Worm (Caenorhabditis elegans): ENCODE results near the gene F14H8.5.

F14H8.5 gene

DNA sequence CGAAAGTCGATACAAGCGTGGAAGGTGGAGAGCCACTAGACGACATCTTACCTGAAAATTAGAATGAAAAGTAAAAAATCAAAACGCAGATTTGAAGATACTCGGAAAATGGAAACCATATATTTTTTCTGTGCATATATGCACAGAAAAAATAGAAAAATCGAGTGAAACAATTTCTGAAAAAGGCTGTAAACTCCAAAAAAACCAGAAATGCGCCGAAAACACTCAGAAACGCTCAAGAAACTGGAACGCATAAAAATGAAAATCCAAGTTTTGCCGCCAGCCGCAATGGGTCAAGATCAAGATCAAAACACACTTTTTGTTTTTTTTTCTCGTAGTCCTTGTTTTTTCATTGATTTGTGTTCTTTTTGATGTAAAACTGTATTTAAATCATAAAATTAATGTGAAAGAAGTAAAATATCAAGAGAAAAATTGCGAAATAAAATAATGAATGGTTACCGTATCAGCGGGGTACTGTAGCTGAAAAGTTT lies 28.2 kb upstream of the F14H8.5 start, which contains the start of gene T01C3.3:
Gene T01C3.3, minus strand, starts transcription at position 51 of the 491 bp plus-strand sequence.
- TF ChIP-seq ceh-13 (GFP tag; optimal IDR thresholded peaks at IDR 0.05) (no peak), tra-4 (tag; optimal IDR thresholded peaks at IDR 0.05) (no peak)

DNA sequence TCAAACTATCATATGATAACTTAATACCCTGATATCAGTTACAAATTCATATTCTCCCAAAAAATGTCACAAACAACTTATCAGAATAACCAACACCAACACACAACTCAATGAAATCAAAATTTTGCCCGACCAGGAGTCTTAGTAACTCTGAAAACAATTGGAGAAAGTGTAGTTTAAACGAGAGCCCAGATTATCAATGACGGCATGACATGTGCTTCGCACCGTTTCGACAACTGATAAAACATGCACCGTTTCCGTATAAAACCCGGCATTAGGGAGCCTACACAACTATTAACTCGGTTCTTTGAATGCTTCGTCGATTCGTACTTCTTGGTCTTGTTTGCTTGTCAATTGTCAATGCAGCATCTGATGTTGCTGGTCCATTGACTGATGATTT lies 27.2 kb upstream of the F14H8.5 start, which contains the start of gene fil-1:
Gene fil-1, plus strand, starts transcription at position 219 of the 400 bp plus-strand sequence.
- no peak for TF ChIP-seq hmbx-1 (tag; optimal IDR thresholded peaks at IDR 0.05)
- TF ChIP-seq ets-7 (tag; optimal IDR thresholded peaks at IDR 0.05) = no peak
- no peak for TF ChIP-seq pes-1 (GFP tag; IDR thresholded peaks at IDR 0.05)
- TF ChIP-seq F13C5.2 (tag; optimal IDR thresholded peaks at IDR 0.05) = no peak
- TF ChIP-seq ceh-13 (GFP tag; optimal IDR thresholded peaks at IDR 0.05) = no peak
- no peak for TF ChIP-seq sea-1 (GFP tag; conservative IDR thresholded peaks at IDR 0.05)
- no peak for TF ChIP-seq tbx-11 (GFP tag; IDR thresholded peaks at IDR 0.05)
- TF ChIP-seq hnd-1 (tag; optimal IDR thresholded peaks at IDR 0.05) = no peak
- TF ChIP-seq B0310.2 (tag; optimal IDR thresholded peaks at IDR 0.05) = no peak
- no peak for TF ChIP-seq scrt-1 (GFP tag; IDR thresholded peaks at IDR 0.05)
- TF ChIP-seq tbx-37 (GFP tag; conservative IDR thresholded peaks at IDR 0.05) = no peak
- TF ChIP-seq flt-1 (GFP tag; IDR thresholded peaks at IDR 0.05) = no peak
- TF ChIP-seq hmg-4 (GFP tag; optimal IDR thresholded peaks at IDR 0.05) = no peak
- no peak for TF ChIP-seq aly-1 (tag; optimal IDR thresholded peaks at IDR 0.05)
- no peak for TF ChIP-seq tra-4 (tag; optimal IDR thresholded peaks at IDR 0.05)
- TF ChIP-seq ceh-36 (tag; optimal IDR thresholded peaks at IDR 0.05) = no peak

DNA sequence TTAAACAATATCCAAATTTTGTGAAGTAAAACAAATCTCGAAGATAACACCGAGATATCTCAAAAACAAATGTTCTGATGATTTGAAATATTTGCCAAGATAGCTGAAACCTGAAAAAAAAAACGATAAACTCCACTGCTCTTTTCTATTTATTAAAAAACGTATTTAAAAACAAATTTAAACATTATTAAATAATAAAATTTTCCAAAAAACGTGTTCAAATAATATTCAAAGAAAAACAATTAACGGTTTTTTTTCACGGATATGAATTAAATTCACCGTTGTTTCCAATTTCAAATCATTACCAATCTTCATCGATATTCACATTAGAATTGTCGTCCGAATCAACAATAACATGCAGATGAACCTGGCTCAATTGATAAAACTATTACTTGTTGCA lies 24.6 kb upstream of the F14H8.5 start, which contains the start of gene irld-14:
Gene irld-14, plus strand, starts transcription at position 301 of the 400 bp plus-strand sequence.
- TF ChIP-seq B0310.2 (tag; optimal IDR thresholded peaks at IDR 0.05) (no peak), pes-1 (GFP tag; IDR thresholded peaks at IDR 0.05) (no peak), aly-1 (tag; optimal IDR thresholded peaks at IDR 0.05) (no peak), ama-1 (optimal IDR thresholded peaks at IDR 0.05) (no peak), F13C5.2 (tag; optimal IDR thresholded peaks at IDR 0.05) (no peak), flt-1 (GFP tag; IDR thresholded peaks at IDR 0.05) (no peak), tbx-37 (GFP tag; conservative IDR thresholded peaks at IDR 0.05) (no peak), tbx-11 (GFP tag; IDR thresholded peaks at IDR 0.05) (no peak), ceh-13 (GFP tag; optimal IDR thresholded peaks at IDR 0.05) (no peak), hnd-1 (tag; optimal IDR thresholded peaks at IDR 0.05) (no peak), sea-1 (GFP tag; conservative IDR thresholded peaks at IDR 0.05) (no peak), scrt-1 (GFP tag; IDR thresholded peaks at IDR 0.05) (no peak), tra-4 (tag; optimal IDR thresholded peaks at IDR 0.05) (no peak)

DNA sequence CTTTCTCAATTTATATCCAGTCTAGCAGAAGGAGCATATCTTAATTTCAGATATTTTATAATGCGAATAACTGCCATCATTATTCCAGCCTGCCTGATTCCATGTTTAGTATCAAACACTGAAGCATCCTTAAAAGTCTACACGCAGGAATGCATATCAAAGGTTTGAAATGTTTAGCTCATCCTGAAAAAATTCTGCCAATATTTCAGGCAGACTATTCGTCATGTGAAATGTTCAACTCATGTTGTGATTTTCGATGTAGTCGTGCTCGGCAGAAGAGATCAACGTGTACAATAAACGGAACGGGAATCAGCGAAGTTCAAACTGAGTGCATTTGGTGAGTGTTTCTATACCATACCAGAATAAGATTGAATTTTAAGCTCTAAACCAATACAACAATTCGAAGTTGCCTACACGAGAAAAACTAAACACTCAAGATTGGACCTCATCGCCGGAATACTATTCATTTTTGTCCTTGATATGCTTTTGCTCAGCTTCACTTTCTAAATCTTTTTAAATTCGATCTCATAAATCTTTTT lies 21.3 kb upstream of the F14H8.5 start, which contains the start of gene T01C3.11:
Gene T01C3.11, plus strand, starts transcription at position 51 of the 539 bp plus-strand sequence.
- no peak for TF ChIP-seq tbx-37 (GFP tag; conservative IDR thresholded peaks at IDR 0.05)
- no peak for TF ChIP-seq tra-4 (tag; optimal IDR thresholded peaks at IDR 0.05)
- TF ChIP-seq B0310.2 (tag; optimal IDR thresholded peaks at IDR 0.05) = no peak
- no peak for TF ChIP-seq ceh-13 (GFP tag; optimal IDR thresholded peaks at IDR 0.05)
- TF ChIP-seq tbx-11 (GFP tag; IDR thresholded peaks at IDR 0.05) = no peak
- no peak for TF ChIP-seq hmbx-1 (tag; optimal IDR thresholded peaks at IDR 0.05)
- no peak for TF ChIP-seq flt-1 (GFP tag; IDR thresholded peaks at IDR 0.05)
- no peak for TF ChIP-seq hmg-4 (GFP tag; optimal IDR thresholded peaks at IDR 0.05)
- no peak for TF ChIP-seq F13C5.2 (tag; optimal IDR thresholded peaks at IDR 0.05)
- no peak for TF ChIP-seq ets-7 (tag; optimal IDR thresholded peaks at IDR 0.05)
- no peak for TF ChIP-seq scrt-1 (GFP tag; IDR thresholded peaks at IDR 0.05)
- no peak for TF ChIP-seq ama-1 (optimal IDR thresholded peaks at IDR 0.05)
- no peak for TF ChIP-seq hnd-1 (tag; optimal IDR thresholded peaks at IDR 0.05)
- no peak for TF ChIP-seq sea-1 (GFP tag; conservative IDR thresholded peaks at IDR 0.05)
- no peak for TF ChIP-seq pes-1 (GFP tag; IDR thresholded peaks at IDR 0.05)
- no peak for TF ChIP-seq aly-1 (tag; optimal IDR thresholded peaks at IDR 0.05)
- TF ChIP-seq ceh-36 (tag; optimal IDR thresholded peaks at IDR 0.05) = no peak

DNA sequence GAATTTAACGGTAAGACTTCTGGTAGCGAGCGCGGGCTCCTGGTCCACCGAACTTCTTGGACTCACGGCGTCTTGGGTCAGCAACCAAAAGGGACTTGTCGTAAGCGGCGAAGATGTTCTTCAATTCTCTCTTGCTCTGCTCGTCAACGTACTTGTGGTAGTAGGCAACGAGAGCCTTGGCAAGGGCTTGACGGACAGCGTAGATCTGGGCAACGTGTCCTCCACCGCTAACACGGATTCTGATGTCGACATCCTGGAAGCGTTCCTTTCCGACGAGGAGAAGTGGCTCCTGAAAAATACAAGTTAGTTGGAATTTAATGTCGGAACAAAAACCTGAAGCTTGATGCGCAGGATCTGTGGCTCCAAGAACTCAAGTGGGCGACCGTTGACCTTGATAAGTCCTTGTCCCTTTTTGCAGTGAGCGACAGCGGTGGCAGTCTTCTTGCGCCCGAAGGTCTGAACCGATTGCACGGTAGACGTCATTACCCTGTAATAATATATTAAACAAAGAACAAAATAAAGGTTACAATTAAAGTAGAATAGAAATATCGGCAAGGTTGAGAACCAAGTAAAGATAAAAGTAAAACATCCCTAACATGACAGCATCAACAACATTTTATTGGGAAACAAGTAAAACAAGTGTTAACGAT lies 20.7 kb upstream of the F14H8.5 start, which contains the start of gene rps-16:
Gene rps-16, minus strand, starts transcription at position 487 of the 650 bp plus-strand sequence.
- TF ChIP-seq ama-1 (optimal IDR thresholded peaks at IDR 0.05) = peak; percentile 33
- TF ChIP-seq pes-1 (GFP tag; IDR thresholded peaks at IDR 0.05) = no peak
- TF ChIP-seq ceh-13 (GFP tag; optimal IDR thresholded peaks at IDR 0.05) = no peak
- TF ChIP-seq tra-4 (tag; optimal IDR thresholded peaks at IDR 0.05) = no peak

DNA sequence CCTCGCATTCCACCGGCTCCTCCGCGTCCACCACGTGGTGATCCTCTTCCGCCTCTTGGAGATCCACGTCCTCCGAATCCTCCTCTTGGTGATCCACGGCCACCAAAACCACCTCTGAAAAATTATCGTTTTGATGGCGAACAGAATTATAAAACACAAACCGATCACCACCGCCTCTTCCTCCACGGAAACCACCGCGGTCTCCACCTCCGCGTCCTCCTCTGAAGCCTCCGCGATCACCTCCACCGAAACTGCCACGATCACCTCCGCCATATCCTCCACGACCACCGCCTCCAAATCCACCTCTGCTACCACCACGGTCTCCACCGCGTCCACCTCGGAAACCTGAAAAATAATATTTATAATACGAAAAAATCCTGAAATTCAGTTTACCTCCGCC lies 19.3 kb upstream of the F14H8.5 start:
- TF ChIP-seq ets-7 (tag; optimal IDR thresholded peaks at IDR 0.05) (no peak), sea-1 (GFP tag; conservative IDR thresholded peaks at IDR 0.05) (no peak), ama-1 (optimal IDR thresholded peaks at IDR 0.05) (no peak), hnd-1 (tag; optimal IDR thresholded peaks at IDR 0.05) (no peak), B0310.2 (tag; optimal IDR thresholded peaks at IDR 0.05) (no peak), ceh-13 (GFP tag; optimal IDR thresholded peaks at IDR 0.05) (no peak), pes-1 (GFP tag; IDR thresholded peaks at IDR 0.05) (no peak), F13C5.2 (tag; optimal IDR thresholded peaks at IDR 0.05) (no peak), aly-1 (tag; optimal IDR thresholded peaks at IDR 0.05) (no peak), hmbx-1 (tag; optimal IDR thresholded peaks at IDR 0.05) (no peak), tbx-11 (GFP tag; IDR thresholded peaks at IDR 0.05) (no peak), tra-4 (tag; optimal IDR thresholded peaks at IDR 0.05) (no peak), ceh-36 (tag; optimal IDR thresholded peaks at IDR 0.05) (no peak), flt-1 (GFP tag; IDR thresholded peaks at IDR 0.05) (no peak), scrt-1 (GFP tag; IDR thresholded peaks at IDR 0.05) (no peak), tbx-37 (GFP tag; conservative IDR thresholded peaks at IDR 0.05) (no peak), hmg-4 (GFP tag; optimal IDR thresholded peaks at IDR 0.05) (no peak)

DNA sequence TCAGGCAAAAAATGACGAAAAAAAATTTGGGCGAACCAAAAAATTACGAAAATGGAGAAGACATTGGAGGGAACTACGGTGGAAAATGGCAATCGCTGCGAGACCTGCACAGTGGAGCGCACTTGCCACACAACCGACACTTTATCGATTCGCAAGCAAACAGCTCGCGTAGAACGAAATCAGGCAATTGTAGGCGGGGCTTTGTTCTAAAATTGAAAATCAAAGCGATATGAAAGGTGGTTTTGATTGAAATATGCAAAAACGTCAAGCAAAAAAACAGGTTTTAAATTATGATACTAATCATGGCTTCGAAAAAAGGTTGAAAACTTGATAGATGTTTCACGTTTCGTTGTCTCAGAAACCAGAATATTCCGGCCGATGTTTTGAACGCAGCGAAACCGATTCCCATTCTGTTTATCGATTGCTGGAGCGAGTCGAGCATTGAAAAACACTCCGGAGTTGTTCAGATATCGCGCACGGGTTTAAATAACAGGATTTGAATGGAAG lies 18.6 kb upstream of the F14H8.5 start, which contains the start of the genes fib-1 and mut-15:
Gene fib-1, minus strand, starts transcription at position 40 of the 507 bp plus-strand sequence.
Gene mut-15, plus strand, starts transcription at position 360 of the 507 bp plus-strand sequence.
- no peak for TF ChIP-seq hnd-1 (tag; optimal IDR thresholded peaks at IDR 0.05)
- TF ChIP-seq hmg-4 (GFP tag; optimal IDR thresholded peaks at IDR 0.05) = peak; percentile 48
- TF ChIP-seq tbx-11 (GFP tag; IDR thresholded peaks at IDR 0.05) = no peak
- TF ChIP-seq hmbx-1 (tag; optimal IDR thresholded peaks at IDR 0.05) = no peak
- no peak; the same call in 1 of the 2 replicates for TF ChIP-seq pes-1 (GFP tag; IDR thresholded peaks at IDR 0.05)
- TF ChIP-seq flt-1 (GFP tag; IDR thresholded peaks at IDR 0.05) = no peak
- TF ChIP-seq aly-1 (tag; optimal IDR thresholded peaks at IDR 0.05) = no peak
- TF ChIP-seq tbx-37 (GFP tag; conservative IDR thresholded peaks at IDR 0.05) = no peak; the same call in 1 of the 2 replicates
- TF ChIP-seq ceh-13 (GFP tag; optimal IDR thresholded peaks at IDR 0.05) = peak; percentile 41
- no peak for TF ChIP-seq scrt-1 (GFP tag; IDR thresholded peaks at IDR 0.05)
- TF ChIP-seq tra-4 (tag; optimal IDR thresholded peaks at IDR 0.05) = no peak
- TF ChIP-seq ceh-36 (tag; optimal IDR thresholded peaks at IDR 0.05) = no peak
- TF ChIP-seq ets-7 (tag; optimal IDR thresholded peaks at IDR 0.05) = peak; percentile 60
- no peak for TF ChIP-seq ama-1 (optimal IDR thresholded peaks at IDR 0.05)
- peak; percentile 24 for TF ChIP-seq B0310.2 (tag; optimal IDR thresholded peaks at IDR 0.05)
- TF ChIP-seq F13C5.2 (tag; optimal IDR thresholded peaks at IDR 0.05) = peak; percentile 86
